Worm (Caenorhabditis elegans) whole organism, L3 larva: ENCODE results near the gene nhr-149.

Source experiments
- R02D3.7 ChIP-seq: fragments of 150-350 bp; optimal IDR thresholded peaks from 2 replicates; lab custom pipeline; 2014; ENCODE audit warnings: missing biosample characterization, missing genetic modification characterization
- aly-2 ChIP-seq: fragments of 150-350 bp; optimal IDR thresholded peaks from 2 replicates; lab custom pipeline; 2014; ENCODE audit warnings: missing biosample characterization, missing genetic modification characterization
- ama-1 ChIP-seq: fragments of 150-350 bp; optimal IDR thresholded peaks from 2 replicates; lab custom pipeline; 2018
- ceh-16 ChIP-seq: sonication (generic microtip); optimal IDR thresholded peaks from 2 replicates; lab custom pipeline; 2017; ENCODE audit warnings: missing biosample characterization, missing genetic modification characterization
- ceh-28 ChIP-seq: fragments of 150-350 bp; optimal IDR thresholded peaks from 2 replicates; lab custom pipeline; 2014; ENCODE audit warnings: missing biosample characterization, missing genetic modification reagents, missing genetic modification characterization
- ceh-82 ChIP-seq: fragments of 150-350 bp; optimal IDR thresholded peaks from 2 replicates; lab custom pipeline; 2014; ENCODE audit warnings: missing biosample characterization, missing genetic modification characterization
- egl-27 ChIP-seq: sonication (generic microtip); optimal IDR thresholded peaks from 4 replicates; lab custom pipeline; 2017; ENCODE audit warnings: missing biosample characterization, missing genetic modification reagents, missing genetic modification characterization
- egl-5 ChIP-seq: fragments of 150-350 bp; optimal IDR thresholded peaks from 2 replicates; lab custom pipeline; 2017; ENCODE audit warnings: missing biosample characterization, missing genetic modification reagents, missing genetic modification characterization, inconsistent platforms
- elt-1 ChIP-seq: fragments of 150-350 bp; optimal IDR thresholded peaks from 2 replicates; lab custom pipeline; 2014; ENCODE audit warnings: missing biosample characterization, missing genetic modification characterization
- elt-2 ChIP-seq: sonication (generic microtip); optimal IDR thresholded peaks from 2 replicates; lab custom pipeline; 2016; ENCODE audit warnings: missing genetic modification reagents, mild to moderate bottlenecking, missing genetic modification characterization, missing compliant biosample characterization
- fkh-10 ChIP-seq: sonication (generic microtip); optimal IDR thresholded peaks from 2 replicates; lab custom pipeline; 2017; ENCODE audit warnings: missing biosample characterization, missing genetic modification reagents, missing genetic modification characterization
- fkh-2 ChIP-seq: fragments of 150-350 bp; optimal IDR thresholded peaks from 2 replicates; lab custom pipeline; 2014; ENCODE audit warnings: missing biosample characterization, missing genetic modification reagents, missing genetic modification characterization
- fos-1 ChIP-seq: fragments of 150-350 bp; optimal IDR thresholded peaks from 2 replicates; lab custom pipeline; 2014; ENCODE audit warnings: missing biosample characterization, missing genetic modification characterization
- hmg-11 ChIP-seq: sonication (generic microtip); optimal IDR thresholded peaks from 2 replicates; lab custom pipeline; 2016; ENCODE audit warnings: missing genetic modification characterization, missing compliant biosample characterization
- jun-1 ChIP-seq: fragments of 150-350 bp; optimal IDR thresholded peaks from 2 replicates; lab custom pipeline; 2014; ENCODE audit warnings: missing biosample characterization, missing genetic modification reagents, missing genetic modification characterization
- lin-39 ChIP-seq: fragments of 150-350 bp; optimal IDR thresholded peaks from 2 replicates; lab custom pipeline; 2018; ENCODE audit warnings: missing biosample characterization, missing genetic modification reagents, missing genetic modification characterization
- mdl-1 ChIP-seq: fragments of 150-350 bp; optimal IDR thresholded peaks from 2 replicates; lab custom pipeline; 2014; ENCODE audit warnings: missing biosample characterization, missing genetic modification characterization
- nfya-1 ChIP-seq: sonication (generic microtip); optimal IDR thresholded peaks from 2 replicates; lab custom pipeline; 2017; ENCODE audit warnings: missing genetic modification characterization, mild to moderate bottlenecking, missing compliant biosample characterization, antibody characterized with exemption, moderate library complexity; ENCODE audit not compliant: insufficient read depth
- nhr-11 ChIP-seq: fragments of 150-350 bp; optimal IDR thresholded peaks from 2 replicates; lab custom pipeline; 2014; ENCODE audit warnings: missing biosample characterization, missing genetic modification characterization
- nhr-12 ChIP-seq: fragments of 150-350 bp; optimal IDR thresholded peaks from 2 replicates; lab custom pipeline; 2014; ENCODE audit warnings: missing biosample characterization, missing genetic modification characterization
- nhr-23 ChIP-seq: fragments of 150-350 bp; optimal IDR thresholded peaks from 2 replicates; lab custom pipeline; 2014; ENCODE audit warnings: missing biosample characterization, missing genetic modification reagents, missing genetic modification characterization
- nhr-25 ChIP-seq: sonication (generic microtip); optimal IDR thresholded peaks from 2 replicates; lab custom pipeline; 2017; ENCODE audit warnings: missing biosample characterization, missing genetic modification characterization
- nhr-28 ChIP-seq: fragments of 150-350 bp; optimal IDR thresholded peaks from 2 replicates; lab custom pipeline; 2014; ENCODE audit warnings: missing biosample characterization, missing genetic modification characterization
- nhr-67 ChIP-seq: fragments of 150-350 bp; optimal IDR thresholded peaks from 2 replicates; lab custom pipeline; 2014; ENCODE audit warnings: missing biosample characterization, missing genetic modification characterization
- nhr-76 ChIP-seq: fragments of 150-350 bp; sonication (generic microtip); optimal IDR thresholded peaks from 5 replicates; lab custom pipeline; 2014; ENCODE audit warnings: missing biosample characterization, missing genetic modification characterization
- nhr-77 ChIP-seq: fragments of 150-350 bp; optimal IDR thresholded peaks from 2 replicates; lab custom pipeline; 2014; ENCODE audit warnings: missing biosample characterization, missing genetic modification characterization
- pha-4 ChIP-seq: fragments of 150-350 bp; optimal IDR thresholded peaks from 2 replicates; lab custom pipeline; 2014; ENCODE audit warnings: missing biosample characterization, missing genetic modification reagents, missing genetic modification characterization
- pqm-1 ChIP-seq: fragments of 150-350 bp; optimal IDR thresholded peaks from 2 replicates; lab custom pipeline; 2017; ENCODE audit warnings: missing biosample characterization, missing genetic modification characterization, inconsistent platforms
- skn-1 ChIP-seq: fragments of 150-350 bp; optimal IDR thresholded peaks from 2 replicates; lab custom pipeline; 2014; ENCODE audit warnings: missing biosample characterization, missing genetic modification characterization
- snpc-4 ChIP-seq: fragments of 150-350 bp; optimal IDR thresholded peaks from 2 replicates; lab custom pipeline; 2014; ENCODE audit warnings: missing biosample characterization, missing genetic modification characterization
- unc-39 ChIP-seq: sonication (generic microtip); optimal IDR thresholded peaks from 4 replicates; lab custom pipeline; 2017; ENCODE audit warnings: missing biosample characterization, missing genetic modification characterization
- ztf-4 ChIP-seq: fragments of 150-350 bp; optimal IDR thresholded peaks from 2 replicates; lab custom pipeline; 2014; ENCODE audit warnings: missing biosample characterization, missing genetic modification characterization

nhr-149 gene

DNA sequence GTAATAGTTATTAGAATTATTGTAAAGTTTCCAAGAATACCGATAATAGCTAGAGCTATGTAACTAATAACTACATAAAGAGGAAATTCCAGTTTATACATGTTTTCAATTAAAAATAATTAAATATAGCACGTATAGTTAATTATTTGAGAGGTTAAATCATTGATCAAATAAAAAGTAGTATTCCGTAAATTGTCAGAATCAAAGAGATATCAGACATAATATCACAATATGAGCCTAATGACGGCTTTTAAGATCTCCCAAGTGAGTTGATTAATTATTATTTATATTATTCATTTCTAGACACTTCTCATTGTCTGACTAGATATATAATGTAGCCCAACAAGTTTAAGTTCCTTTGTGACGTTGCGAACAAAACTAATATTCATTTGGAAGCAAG, 29.9 kb upstream of the nhr-149 start, which contains the start of gene srsx-24:
Gene srsx-24, minus strand, starts transcription at position 101 of the 400 bp plus-strand sequence.
- TF ChIP-seq elt-1 (tag; lab: Kevin White, UChicago) (no peak), ama-1 (lab: Kevin White, UChicago) (no peak), egl-5 (tag; lab: Kevin White, UChicago) (no peak), nhr-67 (tag; lab: Kevin White, UChicago) (no peak), egl-27 (tag; lab: Kevin White, UChicago) (no peak), nfya-1 (tag; lab: Kevin White, UChicago) (no peak), nhr-23 (tag; lab: Kevin White, UChicago) (no peak), R02D3.7 (no peak), fos-1 (no peak), aly-2 (tag; lab: Kevin White, UChicago) (no peak), pqm-1 (no peak), lin-39 (tag; lab: Kevin White, UChicago) (no peak), pha-4 (tag; lab: Kevin White, UChicago) (no peak), ceh-28 (no peak)

DNA sequence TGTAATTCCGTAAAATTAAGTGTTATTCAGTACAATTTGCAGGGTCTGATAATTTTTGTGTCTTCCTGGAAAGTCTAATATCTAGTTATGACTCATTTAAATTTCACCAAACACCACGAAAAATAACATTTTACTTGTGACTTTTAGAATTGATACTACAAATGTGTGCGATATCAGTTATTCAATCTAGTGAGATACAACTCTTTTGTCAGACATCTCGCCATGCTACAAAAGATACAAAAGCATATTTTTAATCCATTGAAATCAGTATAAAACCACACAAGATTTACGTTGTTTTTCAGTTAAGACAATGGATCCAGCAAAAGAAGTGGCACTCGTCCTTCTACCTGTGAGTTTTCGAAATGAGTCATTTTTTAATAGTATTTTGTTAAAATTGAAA, 24.6 kb upstream of the nhr-149 start, which contains the start of gene srx-56:
Gene srx-56, plus strand, starts transcription at position 301 of the 400 bp plus-strand sequence.
- TF ChIP-seq nhr-12 (tag; lab: Kevin White, UChicago) (no peak), nhr-77 (no peak), nhr-25 (no peak), egl-5 (tag; lab: Kevin White, UChicago) (no peak), ceh-16 (tag; lab: Kevin White, UChicago) (no peak), jun-1 (tag; lab: Kevin White, UChicago) (no peak), unc-39 (tag; lab: Kevin White, UChicago) (no peak), fkh-10 (no peak), egl-27 (tag; lab: Kevin White, UChicago) (no peak), lin-39 (tag; lab: Kevin White, UChicago) (no peak), nhr-11 (tag; lab: Kevin White, UChicago) (no peak), nhr-23 (tag; lab: Kevin White, UChicago) (no peak), skn-1 (tag; lab: Kevin White, UChicago) (no peak), nhr-76 (tag; lab: Kevin White, UChicago) (no peak), nhr-67 (tag; lab: Kevin White, UChicago) (no peak)
- TF ChIP-seq, all 47 proteins: peak for 0

DNA sequence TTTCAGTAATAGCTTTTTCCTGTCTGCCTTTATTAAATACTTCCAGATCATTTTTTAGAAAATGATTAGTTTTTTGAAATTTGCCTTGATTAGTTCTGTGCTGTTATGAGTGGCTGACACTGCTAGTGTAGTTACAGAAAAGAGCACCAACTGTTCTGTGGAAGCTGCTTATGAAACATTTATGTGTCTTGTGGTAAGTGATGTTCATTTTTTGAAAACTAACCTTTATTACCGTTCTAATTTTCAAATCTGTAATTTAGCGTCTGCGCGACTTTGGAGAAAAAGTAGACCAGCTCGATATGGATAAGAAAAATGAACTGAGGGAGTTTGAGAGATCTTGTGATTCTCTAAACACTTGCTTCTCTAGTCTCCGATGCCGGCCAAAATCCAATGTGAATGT, 20.1 kb upstream of the nhr-149 start, which contains the start of gene srj-14:
Gene srj-14, plus strand, starts transcription at position 131 of the 400 bp plus-strand sequence.
- TF ChIP-seq ztf-4 (tag; lab: Kevin White, UChicago) (no peak), hmg-11 (tag; lab: Kevin White, UChicago) (no peak), nhr-12 (tag; lab: Kevin White, UChicago) (no peak), pqm-1 (no peak), skn-1 (tag; lab: Kevin White, UChicago) (no peak), ceh-82 (no peak), nhr-25 (no peak), ama-1 (lab: Kevin White, UChicago) (no peak), nhr-11 (tag; lab: Kevin White, UChicago) (no peak), snpc-4 (tag; lab: Kevin White, UChicago) (no peak)

- TF ChIP-seq jun-1 (tag; lab: Kevin White, UChicago) (no peak), lin-39 (tag; lab: Kevin White, UChicago) (peak; percentile 2)
Measured at ce11 chrV:7364951-7365350, 15.5 kb upstream of the nhr-149 start, which contains the start of gene exc-13. exc-13 (plus strand) TSS chrV:7365251.

DNA sequence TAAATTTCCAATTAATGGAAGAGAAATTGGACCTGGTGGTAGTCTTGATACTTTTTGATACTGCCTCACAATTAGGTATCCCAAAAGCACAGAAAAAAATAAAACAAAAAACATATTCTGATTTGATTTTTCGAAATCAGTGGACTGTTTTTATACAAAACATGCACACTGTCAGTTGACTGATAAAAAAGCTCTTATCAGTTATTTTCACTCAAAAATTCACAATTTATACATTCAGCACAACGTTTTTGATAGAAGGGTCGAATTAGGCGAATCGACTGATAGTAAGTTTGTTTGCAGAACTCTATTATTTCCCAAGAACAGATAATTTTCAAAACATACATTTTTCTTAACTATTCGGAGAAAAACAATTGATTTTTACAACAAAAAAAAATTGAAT, 14.6 kb upstream of the nhr-149 start, which contains the start of gene cyp-35A2:
Gene cyp-35A2, minus strand, starts transcription at position 124 of the 400 bp plus-strand sequence.
- TF ChIP-seq pqm-1: peak; percentile 79
- no peak for TF ChIP-seq fkh-2 (tag; lab: Kevin White, UChicago)
- peak; percentile 86 for TF ChIP-seq elt-2 (tag; lab: Kevin White, UChicago)
- TF ChIP-seq, all 47 proteins: peak for 2

DNA sequence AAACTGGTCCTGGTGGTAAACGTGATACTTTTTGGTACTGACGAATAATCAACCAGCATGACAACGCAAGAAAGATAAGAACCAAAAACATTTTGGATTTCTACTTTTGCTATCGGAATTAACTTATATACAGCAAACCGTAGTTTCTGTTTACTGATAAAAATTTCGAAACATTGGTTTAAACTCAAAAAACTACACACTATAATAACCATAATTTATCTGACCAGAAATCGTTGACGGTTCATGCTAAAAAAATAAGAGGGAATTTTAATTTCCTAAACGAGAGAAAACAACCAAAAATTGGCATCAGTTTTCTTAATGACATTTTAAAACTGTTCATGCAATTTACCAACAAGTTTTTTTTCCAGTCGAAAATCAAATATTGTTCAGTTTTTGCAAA, 12.2 kb upstream of the nhr-149 start, which contains the start of gene cyp-35A1:
Gene cyp-35A1, minus strand, starts transcription at position 101 of the 400 bp plus-strand sequence.
- TF ChIP-seq mdl-1: no peak
- TF ChIP-seq lin-39 (tag; lab: Kevin White, UChicago): no peak
- no peak for TF ChIP-seq egl-5 (tag; lab: Kevin White, UChicago)
- TF ChIP-seq fkh-10: no peak
- TF ChIP-seq nhr-28 (tag; lab: Kevin White, UChicago): no peak
- TF ChIP-seq unc-39 (tag; lab: Kevin White, UChicago): no peak
